Worm (Caenorhabditis elegans) whole organism, early embryonic: Measurements from ENCODE around the gene nspc-17.
A peak's percentile ranks its signal among the peaks of the same experiment; 100 is the strongest.

ENCODE experiments used
- B0310.2 ChIP-seq: sonication (generic microtip); optimal IDR thresholded peaks from 2 replicates; lab custom pipeline; 2016; ENCODE audit warnings: mild to moderate bottlenecking, missing genetic modification characterization, missing compliant biosample characterization
- F13C5.2 ChIP-seq: sonication (generic microtip); optimal IDR thresholded peaks from 2 replicates; lab custom pipeline; 2017; ENCODE audit warnings: mild to moderate bottlenecking, missing genetic modification characterization, inconsistent platforms, missing compliant biosample characterization
- aly-1 ChIP-seq: sonication (generic microtip); optimal IDR thresholded peaks from 2 replicates; lab custom pipeline; 2016; ENCODE audit warnings: missing genetic modification characterization, missing compliant biosample characterization
- ama-1 ChIP-seq: fragments of 150-350 bp; optimal IDR thresholded peaks from 2 replicates; lab custom pipeline; 2014
- ceh-13 ChIP-seq: fragments of 200-800 bp; sonication (Bioruptor generic); optimal IDR thresholded peaks from 2 replicates; lab custom pipeline; 2018; ENCODE audit warnings: mild to moderate bottlenecking, missing genetic modification characterization, missing compliant biosample characterization
- ceh-36 ChIP-seq: sonication (generic microtip); optimal IDR thresholded peaks from 2 replicates; lab custom pipeline; 2016; ENCODE audit warnings: missing genetic modification characterization, inconsistent platforms, missing compliant biosample characterization
- ets-7 ChIP-seq: sonication (generic microtip); optimal IDR thresholded peaks from 2 replicates; lab custom pipeline; 2016; ENCODE audit warnings: missing genotype, missing genetic modification characterization, missing compliant biosample characterization
- flt-1 ChIP-seq: fragments of 200-800 bp; sonication (Bioruptor generic); IDR thresholded peaks from 2 replicates; pipeline ENCODE4 v1.3.6; 2022; ENCODE audit warnings: missing genetic modification characterization, missing compliant biosample characterization
- hmbx-1 ChIP-seq: sonication (generic microtip); optimal IDR thresholded peaks from 2 replicates; lab custom pipeline; 2016; ENCODE audit warnings: mild to moderate bottlenecking, missing genetic modification characterization, missing compliant biosample characterization
- hmg-4 ChIP-seq: fragments of 200-800 bp; sonication (Bioruptor generic); optimal IDR thresholded peaks from 2 replicates; lab custom pipeline; 2018; ENCODE audit warnings: mild to moderate bottlenecking, missing genetic modification characterization, missing compliant biosample characterization
- hnd-1 ChIP-seq: sonication (generic microtip); optimal IDR thresholded peaks from 2 replicates; lab custom pipeline; 2016; ENCODE audit warnings: missing genetic modification characterization, missing compliant biosample characterization
- pes-1 ChIP-seq: fragments of 200-800 bp; sonication (Bioruptor generic); IDR thresholded peaks from 2 replicates; pipeline ENCODE4 v1.3.6; 2022; ENCODE audit warnings: missing genetic modification reagents, missing genetic modification characterization, missing compliant biosample characterization
- scrt-1 ChIP-seq: fragments of 200-800 bp; sonication (Bioruptor generic); IDR thresholded peaks from 2 replicates; pipeline ENCODE4 v1.3.6; 2022; ENCODE audit warnings: missing genetic modification characterization, missing compliant biosample characterization
- sea-1 ChIP-seq: fragments of 200-800 bp; sonication (Bioruptor generic); conservative IDR thresholded peaks from 2 replicates; pipeline ENCODE4 v1.3.6; 2022; ENCODE audit warnings: missing genetic modification characterization, missing compliant biosample characterization
- tbx-11 ChIP-seq: fragments of 200-800 bp; sonication (Bioruptor generic); IDR thresholded peaks from 2 replicates; pipeline ENCODE4 v1.3.6; 2022; ENCODE audit warnings: missing genetic modification characterization, missing compliant biosample characterization
- tbx-37 ChIP-seq: fragments of 200-800 bp; sonication (Bioruptor generic); conservative IDR thresholded peaks from 2 replicates; pipeline ENCODE4 v1.3.6; 2022; ENCODE audit warnings: missing genetic modification reagents, missing genetic modification characterization, missing compliant biosample characterization
- tra-4 ChIP-seq: sonication (generic microtip); optimal IDR thresholded peaks from 2 replicates; lab custom pipeline; 2017; ENCODE audit warnings: missing genetic modification characterization, missing compliant biosample characterization

Gene nspc-17

DNA sequence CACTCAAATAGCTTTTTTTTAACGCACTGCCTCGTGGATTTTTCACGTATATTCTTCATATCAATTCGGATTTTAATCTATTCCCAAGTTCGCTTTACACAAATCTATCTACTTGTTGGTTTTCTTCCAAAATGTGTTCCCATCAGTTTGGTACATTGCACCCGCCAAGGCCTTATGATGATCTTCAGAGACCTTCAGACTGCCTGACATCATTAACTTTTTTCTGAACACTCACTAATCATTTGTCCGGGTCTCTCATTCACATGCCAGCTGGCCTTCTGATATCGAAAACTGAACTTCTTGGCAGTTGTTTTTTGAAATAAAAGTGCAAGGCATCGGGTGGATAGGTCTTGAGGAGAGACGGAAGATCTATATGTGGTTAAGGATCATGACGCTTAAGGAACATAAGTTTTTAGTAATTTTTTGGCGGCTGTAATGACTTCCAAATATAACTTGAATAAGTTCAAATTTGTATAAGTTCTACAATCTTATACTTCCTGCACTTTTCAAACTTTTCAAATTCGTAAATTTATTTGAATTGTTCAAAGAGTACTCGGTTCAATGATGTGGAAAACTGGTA is 25.1 kb downstream of the nspc-17 start:
- TF ChIP-seq ama-1 (lab: Kevin White, UChicago) (no peak), ceh-36 (tag; lab: Kevin White, UChicago) (no peak), tbx-11 (GFP tag; lab: Robert Waterston, UW) (no peak), aly-1 (tag; lab: Kevin White, UChicago) (no peak), pes-1 (no peak), hmg-4 (GFP tag; lab: Kevin White, UChicago) (no peak), tbx-37 (no peak), flt-1 (no peak), sea-1 (no peak), hmbx-1 (tag; lab: Kevin White, UChicago) (no peak), ceh-13 (GFP tag; lab: Kevin White, UChicago) (no peak), tra-4 (tag; lab: Kevin White, UChicago) (no peak), ets-7 (tag; lab: Kevin White, UChicago) (no peak), hnd-1 (tag; lab: Kevin White, UChicago) (no peak), F13C5.2 (no peak)

DNA sequence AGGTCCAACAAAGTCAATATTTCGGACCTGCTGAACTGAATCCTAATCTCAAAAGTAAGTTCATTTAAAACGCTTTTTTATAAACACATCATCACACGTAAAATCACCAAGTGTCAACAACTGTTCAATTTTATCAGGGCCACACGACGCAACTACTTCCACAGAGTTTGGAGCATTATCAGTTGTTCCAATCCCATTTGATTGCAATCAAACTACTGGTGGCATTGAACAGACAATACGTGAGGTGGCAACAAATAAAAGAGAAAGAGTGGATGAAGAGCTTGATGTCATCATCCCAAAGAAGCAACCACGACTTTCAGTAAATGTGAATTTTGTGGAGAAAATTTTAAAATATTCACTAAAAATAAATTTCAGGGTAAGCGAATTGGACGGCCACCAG is 28.4 kb downstream of the nspc-17 start:
- TF ChIP-seq hmg-4 (GFP tag; lab: Kevin White, UChicago): no peak

- TF ChIP-seq ceh-13 (GFP tag; lab: Kevin White, UChicago) (no peak), ceh-36 (tag; lab: Kevin White, UChicago) (no peak), ama-1 (lab: Kevin White, UChicago) (no peak), scrt-1 (GFP tag; lab: Robert Waterston, UW) (no peak), tra-4 (tag; lab: Kevin White, UChicago) (no peak), hmg-4 (GFP tag; lab: Kevin White, UChicago) (no peak), tbx-37 (no peak), sea-1 (no peak), hnd-1 (tag; lab: Kevin White, UChicago) (no peak), pes-1 (no peak), B0310.2 (no peak), hmbx-1 (tag; lab: Kevin White, UChicago) (no peak), ets-7 (tag; lab: Kevin White, UChicago) (no peak), F13C5.2 (no peak), aly-1 (tag; lab: Kevin White, UChicago) (no peak), flt-1 (no peak), tbx-11 (GFP tag; lab: Robert Waterston, UW) (no peak)
Measured at ce11 chrX:14495785-14496184, 29.2 kb downstream of the nspc-17 start, which contains the start of gene ztf-14. ztf-14 (plus strand) TSS chrX:14496085.

ce11 chrX:14495075-14495474 is 29.9 kb downstream of the nspc-17 start:
- no peak for TF ChIP-seq hnd-1 (tag; lab: Kevin White, UChicago)
- no peak for TF ChIP-seq tbx-37
- TF ChIP-seq ceh-36 (tag; lab: Kevin White, UChicago): no peak
- TF ChIP-seq hmbx-1 (tag; lab: Kevin White, UChicago): no peak
- no peak for TF ChIP-seq pes-1
- no peak for TF ChIP-seq scrt-1 (GFP tag; lab: Robert Waterston, UW)
- TF ChIP-seq aly-1 (tag; lab: Kevin White, UChicago): no peak
- TF ChIP-seq B0310.2: no peak
- TF ChIP-seq sea-1: no peak
- TF ChIP-seq tbx-11 (GFP tag; lab: Robert Waterston, UW): no peak
- TF ChIP-seq ceh-13 (GFP tag; lab: Kevin White, UChicago): no peak

DNA sequence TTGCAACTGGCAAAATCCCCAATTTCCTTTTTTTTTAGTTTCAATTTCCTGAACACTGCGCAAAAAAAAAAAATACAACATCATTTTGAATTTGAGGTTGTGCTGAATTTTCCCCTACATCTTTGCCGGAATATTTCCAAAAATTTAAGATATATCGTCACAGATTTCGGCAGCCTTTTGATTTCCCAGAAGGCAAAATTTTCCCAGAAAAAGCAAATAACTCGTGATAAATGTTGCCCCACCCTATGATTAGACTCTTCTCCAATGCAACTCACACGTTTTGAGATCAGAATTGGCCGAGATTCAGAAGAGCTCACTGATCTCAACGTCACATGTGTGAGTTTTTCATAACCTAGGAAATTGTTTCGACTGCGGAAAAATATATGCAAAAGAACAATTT is 32.5 kb downstream of the nspc-17 start:
- TF ChIP-seq hnd-1 (tag; lab: Kevin White, UChicago): no peak
- TF ChIP-seq ama-1 (lab: Kevin White, UChicago): no peak
- TF ChIP-seq F13C5.2: no peak
- TF ChIP-seq pes-1: no peak

DNA sequence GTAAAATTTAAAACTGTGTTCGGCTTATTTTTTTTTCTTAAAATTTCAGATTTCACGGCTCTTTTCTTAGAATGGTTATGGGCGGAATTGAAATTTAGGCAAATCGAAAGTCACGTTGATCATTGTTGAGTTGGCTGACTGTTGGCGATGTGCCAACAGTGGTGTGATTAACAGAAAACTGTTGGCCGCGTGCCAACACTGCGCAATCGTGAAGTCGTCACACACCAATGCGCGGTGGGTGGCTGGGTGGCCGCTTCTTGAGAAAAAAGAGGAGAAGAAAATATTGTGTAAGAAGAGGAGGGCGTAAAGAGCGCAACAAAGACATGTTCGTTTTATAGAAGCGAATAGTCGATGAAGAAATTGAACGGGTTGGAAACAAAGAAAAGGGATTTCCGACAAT is 33.9 kb downstream of the nspc-17 start:
- TF ChIP-seq F13C5.2 (no peak), B0310.2 (no peak), hmbx-1 (tag; lab: Kevin White, UChicago) (no peak), tra-4 (tag; lab: Kevin White, UChicago) (no peak), scrt-1 (GFP tag; lab: Robert Waterston, UW) (no peak), hnd-1 (tag; lab: Kevin White, UChicago) (no peak), ets-7 (tag; lab: Kevin White, UChicago) (no peak), hmg-4 (GFP tag; lab: Kevin White, UChicago) (no peak), aly-1 (tag; lab: Kevin White, UChicago) (no peak), pes-1 (no peak), ceh-13 (GFP tag; lab: Kevin White, UChicago) (no peak), tbx-37 (0 out of 2 replicates have a peak, but pooled peaks have one; percentile 26), tbx-11 (GFP tag; lab: Robert Waterston, UW) (peak; percentile 40; the same call in 1 of the 2 replicates), sea-1 (no peak), ama-1 (lab: Kevin White, UChicago) (peak; percentile 36), ceh-36 (tag; lab: Kevin White, UChicago) (no peak), flt-1 (no peak)

DNA sequence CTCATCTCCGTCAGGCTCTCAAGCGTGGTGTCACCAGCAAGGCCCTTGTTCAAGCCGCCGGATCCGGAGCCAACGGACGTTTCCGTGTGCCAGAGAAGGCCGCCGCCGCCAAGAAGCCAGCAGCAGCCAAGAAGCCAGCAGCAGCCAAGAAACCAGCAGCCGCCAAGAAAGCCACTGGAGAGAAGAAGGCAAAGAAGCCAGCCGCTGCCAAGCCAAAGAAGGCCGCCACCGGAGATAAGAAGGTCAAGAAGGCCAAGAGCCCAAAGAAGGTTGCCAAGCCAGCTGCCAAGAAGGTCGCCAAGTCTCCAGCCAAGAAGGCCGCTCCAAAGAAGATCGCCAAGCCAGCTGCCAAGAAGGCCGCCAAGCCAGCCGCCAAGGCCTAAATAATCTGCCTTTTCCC is 34.5 kb downstream of the nspc-17 start:
- TF ChIP-seq hmbx-1 (tag; lab: Kevin White, UChicago) (no peak), scrt-1 (GFP tag; lab: Robert Waterston, UW) (no peak), ets-7 (tag; lab: Kevin White, UChicago) (no peak), hmg-4 (GFP tag; lab: Kevin White, UChicago) (no peak), pes-1 (peak; percentile 58), tbx-37 (0 out of 2 replicates have a peak, but pooled peaks have one; percentile 5)

DNA sequence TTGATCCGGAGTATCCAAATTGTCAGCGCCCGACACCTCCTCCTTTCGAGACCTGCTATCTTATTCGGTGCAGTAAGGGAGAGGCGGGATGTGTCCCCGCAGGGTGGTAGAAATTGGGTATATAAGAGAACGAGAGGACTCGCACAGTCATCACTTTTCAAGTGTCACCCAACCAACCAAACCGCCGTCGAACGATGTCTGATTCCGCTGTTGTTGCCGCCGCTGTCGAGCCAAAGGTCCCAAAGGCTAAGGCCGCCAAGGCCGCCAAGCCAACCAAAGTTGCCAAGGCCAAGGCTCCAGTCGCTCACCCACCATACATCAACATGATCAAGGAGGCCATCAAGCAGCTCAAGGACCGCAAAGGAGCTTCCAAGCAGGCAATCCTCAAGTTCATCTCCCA is 35.0 kb downstream of the nspc-17 start, which contains the start of gene his-24:
Gene his-24 (plus strand): TSS at position 150 of the 400 bp plus-strand sequence.
- peak; percentile 58 for TF ChIP-seq pes-1
- no peak for TF ChIP-seq ceh-36 (tag; lab: Kevin White, UChicago)
- peak; percentile 30; the same call in 1 of the 2 replicates for TF ChIP-seq tbx-37
- peak; percentile 60 for TF ChIP-seq tbx-11 (GFP tag; lab: Robert Waterston, UW)
- peak; percentile 48 for TF ChIP-seq tra-4 (tag; lab: Kevin White, UChicago)
- TF ChIP-seq hmbx-1 (tag; lab: Kevin White, UChicago): peak; percentile 22
- no peak for TF ChIP-seq ceh-13 (GFP tag; lab: Kevin White, UChicago)
- TF ChIP-seq ets-7 (tag; lab: Kevin White, UChicago): no peak
- peak; percentile 68; the same call in 1 of the 2 replicates for TF ChIP-seq sea-1
- TF ChIP-seq ama-1 (lab: Kevin White, UChicago): peak; percentile 98
- no peak for TF ChIP-seq flt-1
- TF ChIP-seq hmg-4 (GFP tag; lab: Kevin White, UChicago): peak; percentile 73
- TF ChIP-seq scrt-1 (GFP tag; lab: Robert Waterston, UW): peak; percentile 25; the same call in 1 of the 2 replicates
- peak; percentile 57 for TF ChIP-seq F13C5.2
- no peak for TF ChIP-seq B0310.2
